Fruit fly (Drosophila melanogaster) whole organism, embryonic: Measurements from ENCODE around the gene PolQ.

Source experiments
- B-H1 ChIP-seq: fragments of 200-800 bp; sonication (Bioruptor generic); IDR thresholded peaks from 3 replicates; pipeline ENCODE4 v1.3.6; 2022; ENCODE audit warnings: missing biosample characterization, missing genetic modification characterization
- B-H2 ChIP-seq: fragments of 200-800 bp; sonication (Bioruptor generic); optimal IDR thresholded peaks from 2 replicates; lab custom pipeline; 2018; ENCODE audit warnings: missing biosample characterization, mild to moderate bottlenecking, missing genetic modification characterization
- CG10274 ChIP-seq: fragments of 200-800 bp; sonication (Bioruptor generic); optimal IDR thresholded peaks from 3 replicates; lab custom pipeline; 2017; ENCODE audit warnings: missing biosample characterization, mild to moderate bottlenecking, missing genetic modification characterization
- CG10462 ChIP-seq: fragments of 200-800 bp; sonication (Bioruptor generic); optimal IDR thresholded peaks from 2 replicates; lab custom pipeline; 2016; ENCODE audit warnings: missing biosample characterization, missing genetic modification characterization
- CG11696 ChIP-seq: fragments of 200-800 bp; sonication (Bioruptor generic); IDR thresholded peaks from 2 replicates; pipeline ENCODE4 v1.3.6; 2022; ENCODE audit warnings: missing biosample characterization, missing genetic modification characterization
- CG11723 ChIP-seq: fragments of 200-800 bp; sonication (Bioruptor generic); optimal IDR thresholded peaks from 2 replicates; lab custom pipeline; 2017; ENCODE audit warnings: missing biosample characterization, mild to moderate bottlenecking, missing genetic modification characterization
- CG12155 ChIP-seq: fragments of 200-800 bp; sonication (Bioruptor generic); optimal IDR thresholded peaks from 3 replicates; lab custom pipeline; 2016; ENCODE audit warnings: missing biosample characterization, missing genetic modification characterization
- CG1233 ChIP-seq: fragments of 200-800 bp; sonication (Bioruptor generic); optimal IDR thresholded peaks from 4 replicates; lab custom pipeline; 2018; ENCODE audit warnings: missing biosample characterization, mild to moderate bottlenecking, missing genetic modification characterization
- CG12942 ChIP-seq: fragments of 200-800 bp; sonication (Bioruptor generic); optimal IDR thresholded peaks from 3 replicates; lab custom pipeline; 2016; ENCODE audit warnings: missing biosample characterization, missing genetic modification characterization
- CG13287 ChIP-seq: fragments of 200-800 bp; sonication (Bioruptor generic); IDR thresholded peaks from 2 replicates; pipeline ENCODE4 v1.3.6; 2022; ENCODE audit warnings: missing biosample characterization, missing genetic modification characterization; ENCODE audit not compliant: partially characterized antibody
- CG15073 ChIP-seq: fragments of 200-800 bp; sonication (Bioruptor generic); optimal IDR thresholded peaks from 2 replicates; lab custom pipeline; 2016; ENCODE audit warnings: missing biosample characterization, missing genetic modification characterization
- CG1602 ChIP-seq: fragments of 200-800 bp; sonication (Bioruptor generic); optimal IDR thresholded peaks from 3 replicates; lab custom pipeline; 2016; ENCODE audit warnings: missing biosample characterization, missing genetic modification characterization
- CG1832 ChIP-seq: fragments of 200-800 bp; sonication (Bioruptor generic); optimal IDR thresholded peaks from 2 replicates; lab custom pipeline; 2017; ENCODE audit warnings: missing biosample characterization, mild to moderate bottlenecking, missing genetic modification characterization, inconsistent platforms
- CG2116 ChIP-seq: fragments of 200-800 bp; sonication (Bioruptor generic); optimal IDR thresholded peaks from 3 replicates; lab custom pipeline; 2018; ENCODE audit warnings: missing biosample characterization, mild to moderate bottlenecking, missing genetic modification characterization
- CG2678 ChIP-seq: fragments of 200-800 bp; sonication (Bioruptor generic); optimal IDR thresholded peaks from 3 replicates; lab custom pipeline; 2019; ENCODE audit warnings: missing biosample characterization, mild to moderate bottlenecking, missing genetic modification characterization, moderate library complexity
- CG3065 ChIP-seq: fragments of 200-800 bp; sonication (Bioruptor generic); optimal IDR thresholded peaks from 2 replicates; lab custom pipeline; 2016; ENCODE audit warnings: missing biosample characterization, missing genetic modification characterization
- CG3281 ChIP-seq: fragments of 200-800 bp; sonication (Bioruptor generic); optimal IDR thresholded peaks from 3 replicates; lab custom pipeline; 2017; ENCODE audit warnings: missing biosample characterization, mild to moderate bottlenecking, missing genetic modification characterization
- CG34422 ChIP-seq: fragments of 200-800 bp; sonication (Bioruptor generic); IDR thresholded peaks from 3 replicates; pipeline ENCODE4 v1.3.6; 2022; ENCODE audit warnings: missing biosample characterization, missing genetic modification characterization
- CG3838 ChIP-seq: fragments of 200-800 bp; sonication (Bioruptor generic); optimal IDR thresholded peaks from 3 replicates; lab custom pipeline; 2016; ENCODE audit warnings: missing biosample characterization, missing genetic modification characterization
- CG4282 ChIP-seq: fragments of 200-800 bp; sonication (Bioruptor generic); optimal IDR thresholded peaks from 2 replicates; lab custom pipeline; 2016; ENCODE audit warnings: missing biosample characterization, missing genetic modification characterization
- CG5245 ChIP-seq: fragments of 200-800 bp; sonication (Bioruptor generic); optimal IDR thresholded peaks from 3 replicates; lab custom pipeline; 2016; ENCODE audit warnings: missing biosample characterization, missing genetic modification characterization
- CG6175 ChIP-seq: fragments of 200-800 bp; sonication (Bioruptor generic); IDR thresholded peaks from 3 replicates; pipeline ENCODE4 v1.3.6; 2022; ENCODE audit warnings: missing biosample characterization, missing genetic modification characterization
- CG6765 ChIP-seq: fragments of 200-800 bp; sonication (Bioruptor generic); optimal IDR thresholded peaks from 3 replicates; lab custom pipeline; 2017; ENCODE audit warnings: missing biosample characterization, mild to moderate bottlenecking, missing genetic modification characterization
- CG8924 ChIP-seq: fragments of 200-800 bp; optimal IDR thresholded peaks from 3 replicates; lab custom pipeline; 2019; ENCODE audit warnings: missing biosample characterization, mild to moderate bottlenecking, missing genetic modification characterization, moderate library complexity
- CG9817 ChIP-seq: fragments of 200-800 bp; sonication (Bioruptor generic); optimal IDR thresholded peaks from 2 replicates; lab custom pipeline; 2018; ENCODE audit warnings: missing biosample characterization, mild to moderate bottlenecking, missing genetic modification characterization, moderate library complexity
- D19A ChIP-seq: fragments of 200-800 bp; optimal IDR thresholded peaks from 3 replicates; lab custom pipeline; 2019; ENCODE audit warnings: missing biosample characterization, mild to moderate bottlenecking, missing genetic modification characterization, moderate library complexity
- D19B ChIP-seq: fragments of 200-800 bp; sonication (Bioruptor generic); optimal IDR thresholded peaks from 2 replicates; lab custom pipeline; 2017; ENCODE audit warnings: missing biosample characterization, mild to moderate bottlenecking, missing genetic modification characterization
- Dbx ChIP-seq: fragments of 200-800 bp; sonication (Bioruptor generic); IDR thresholded peaks from 3 replicates; pipeline ENCODE4 v1.3.6; 2022; ENCODE audit warnings: missing biosample characterization, missing genetic modification characterization
- Ets97D ChIP-seq: fragments of 200-800 bp; sonication (Bioruptor generic); optimal IDR thresholded peaks from 3 replicates; lab custom pipeline; 2016; ENCODE audit warnings: missing biosample characterization, missing genetic modification characterization
- HLHmδ ChIP-seq: fragments of 200-800 bp; sonication (Bioruptor generic); optimal IDR thresholded peaks from 2 replicates; lab custom pipeline; 2018; ENCODE audit warnings: missing biosample characterization, mild to moderate bottlenecking, missing genetic modification characterization, moderate library complexity
- Hmx ChIP-seq: fragments of 200-800 bp; sonication (Bioruptor generic); optimal IDR thresholded peaks from 2 replicates; lab custom pipeline; 2016; ENCODE audit warnings: missing biosample characterization, missing genetic modification characterization
- Lhr ChIP-seq: fragments of 200-800 bp; sonication (Bioruptor generic); optimal IDR thresholded peaks from 3 replicates; lab custom pipeline; 2017; ENCODE audit warnings: mild to moderate bottlenecking, missing biosample characterization, missing genetic modification reagents, missing genetic modification characterization
- MESR4 ChIP-seq: fragments of 200-800 bp; sonication (Bioruptor generic); optimal IDR thresholded peaks from 2 replicates; lab custom pipeline; 2018; ENCODE audit warnings: missing biosample characterization, mild to moderate bottlenecking, missing genetic modification characterization, moderate library complexity
- Pdp1 ChIP-seq, 2 experiments: fragments of 200-800 bp; sonication (Bioruptor generic); optimal IDR thresholded peaks; 3 replicates each; lab custom pipeline; 2016; ENCODE audit warnings: missing biosample characterization in 2 of 2, missing genetic modification characterization in 2 of 2, mild to moderate bottlenecking in 1 of 2, moderate library complexity in 1 of 2
- Side ChIP-seq: fragments of 200-800 bp; sonication (Bioruptor generic); optimal IDR thresholded peaks from 2 replicates; lab custom pipeline; 2016; ENCODE audit warnings: missing biosample characterization, missing genetic modification characterization
- Xbp1 ChIP-seq: fragments of 200-800 bp; sonication (Bioruptor generic); optimal IDR thresholded peaks from 3 replicates; lab custom pipeline; 2016; ENCODE audit warnings: missing biosample characterization, mild to moderate bottlenecking, missing genetic modification characterization
- az2 ChIP-seq: fragments of 200-800 bp; sonication (Bioruptor generic); optimal IDR thresholded peaks from 3 replicates; lab custom pipeline; 2016; ENCODE audit warnings: missing biosample characterization, missing genetic modification characterization
- fd3F ChIP-seq: fragments of 200-800 bp; sonication (Bioruptor generic); optimal IDR thresholded peaks from 2 replicates; lab custom pipeline; 2018; ENCODE audit warnings: missing biosample characterization, mild to moderate bottlenecking, missing genetic modification characterization, moderate library complexity
- fd96Cb ChIP-seq: fragments of 200-800 bp; sonication (Bioruptor generic); optimal IDR thresholded peaks from 2 replicates; lab custom pipeline; 2018; ENCODE audit warnings: missing biosample characterization, mild to moderate bottlenecking, missing genetic modification characterization, moderate library complexity
- ftz-f1 ChIP-seq: fragments of 200-800 bp; sonication (Bioruptor generic); optimal IDR thresholded peaks from 2 replicates; lab custom pipeline; 2016; ENCODE audit warnings: missing biosample characterization, missing genetic modification characterization
- jing ChIP-seq: fragments of 200-800 bp; sonication (Bioruptor generic); optimal IDR thresholded peaks from 2 replicates; lab custom pipeline; 2018; ENCODE audit warnings: missing biosample characterization, mild to moderate bottlenecking, missing genetic modification characterization
- nom ChIP-seq: fragments of 200-800 bp; sonication (Bioruptor generic); optimal IDR thresholded peaks from 2 replicates; lab custom pipeline; 2017; ENCODE audit warnings: missing biosample characterization, missing genetic modification characterization, mild to moderate bottlenecking, moderate library complexity, missing genetic modification reagents
- org-1 ChIP-seq: fragments of 200-800 bp; sonication (Bioruptor generic); optimal IDR thresholded peaks from 2 replicates; lab custom pipeline; 2017; ENCODE audit warnings: missing biosample characterization, missing genetic modification characterization
- seq ChIP-seq: fragments of 200-800 bp; sonication (Bioruptor generic); IDR thresholded peaks from 2 replicates; pipeline ENCODE4 v1.3.6; 2022; ENCODE audit warnings: missing biosample characterization, missing genetic modification characterization
- slp2 ChIP-seq: fragments of 200-800 bp; sonication (Bioruptor generic); optimal IDR thresholded peaks from 2 replicates; lab custom pipeline; 2016; ENCODE audit warnings: missing biosample characterization, missing genetic modification characterization
- stwl ChIP-seq: fragments of 200-800 bp; sonication (Bioruptor generic); optimal IDR thresholded peaks from 3 replicates; lab custom pipeline; 2018; ENCODE audit warnings: missing biosample characterization, mild to moderate bottlenecking, missing genetic modification characterization, moderate library complexity
- unc-4 ChIP-seq: fragments of 200-800 bp; sonication (Bioruptor generic); IDR thresholded peaks from 2 replicates; pipeline ENCODE4 v1.3.6; 2022; ENCODE audit warnings: missing biosample characterization, missing genetic modification characterization; ENCODE audit not compliant: partially characterized antibody
- wek ChIP-seq: fragments of 200-800 bp; sonication (Bioruptor generic); optimal IDR thresholded peaks from 3 replicates; lab custom pipeline; 2018; ENCODE audit warnings: missing biosample characterization, mild to moderate bottlenecking, missing genetic modification characterization, moderate library complexity
- yki ChIP-seq: fragments of >200 bp; optimal IDR thresholded peaks from 3 replicates; lab custom pipeline; 2018

Gene PolQ

DNA sequence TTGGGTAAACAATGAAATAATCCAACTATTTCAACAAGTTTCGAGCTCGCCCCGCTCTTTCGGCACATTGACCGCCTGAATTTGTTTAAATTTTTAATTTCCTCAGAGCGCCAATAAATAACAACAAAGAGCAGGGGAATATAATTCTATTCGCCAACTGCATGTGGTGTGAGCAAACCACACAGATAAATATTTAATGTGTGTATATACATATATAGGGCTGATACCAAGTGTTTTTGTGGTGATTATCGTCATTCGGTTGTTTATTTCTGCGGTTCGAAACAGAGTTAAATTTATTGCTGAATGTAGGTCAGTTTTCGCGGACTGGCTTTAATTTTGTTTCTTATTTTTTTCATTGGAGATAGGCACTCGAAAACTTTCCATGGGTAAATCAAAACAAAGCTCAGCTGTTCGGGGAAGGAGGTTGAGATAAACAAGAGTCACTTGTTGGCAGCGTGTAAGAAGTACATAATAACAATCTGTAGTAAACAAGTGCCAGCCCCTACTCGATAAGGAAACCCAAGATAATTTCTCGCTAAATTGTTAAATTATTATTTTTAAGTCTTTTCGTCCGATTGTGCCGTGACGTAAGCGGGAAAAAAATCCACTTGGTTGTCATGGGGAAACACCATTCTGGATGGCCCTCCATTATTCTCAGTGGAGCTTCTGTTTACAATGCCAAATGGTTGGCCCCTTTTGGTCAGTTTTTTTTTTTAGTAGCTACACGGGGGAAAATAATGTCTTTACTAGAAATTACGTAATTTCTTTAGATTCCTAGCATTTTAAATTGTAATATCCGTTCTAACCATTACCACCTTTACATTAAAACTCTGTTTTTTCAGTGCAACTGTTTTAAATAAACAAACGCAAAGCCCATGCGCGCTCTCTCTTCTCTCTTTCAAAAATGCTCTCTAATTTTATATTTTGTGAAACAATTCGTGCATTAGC is 5.8 kb upstream of the PolQ start (continued):
- TF ChIP-seq slp2 (GFP tag; lab: Kevin White, UChicago) = no peak
- peak; percentile 8 for TF ChIP-seq jing (GFP tag; lab: Kevin White, UChicago)
- peak; percentile 10 for TF ChIP-seq CG6765
- TF ChIP-seq unc-4 (GFP tag; lab: Robert Waterston, UW) = no peak
- no peak for TF ChIP-seq CG3838
- TF ChIP-seq CG12942 (GFP tag; lab: Kevin White, UChicago) = no peak
- no peak for TF ChIP-seq CG10462 (GFP tag; lab: Kevin White, UChicago)
- no peak for TF ChIP-seq CG6175 (GFP tag; lab: Robert Waterston, UW)
- no peak for TF ChIP-seq Lhr
- peak; percentile 41 for TF ChIP-seq fd3F (GFP tag; lab: Kevin White, UChicago)
- TF ChIP-seq az2 (GFP tag; lab: Kevin White, UChicago) = peak; percentile 20
- no peak for TF ChIP-seq ftz-f1
- TF ChIP-seq fd96Cb (tag; lab: Kevin White, UChicago) = peak; percentile 53
- no peak for TF ChIP-seq CG3065 (GFP tag; lab: Kevin White, UChicago)
- TF ChIP-seq Hmx = no peak
- no peak for TF ChIP-seq CG10274 (GFP tag; lab: Kevin White, UChicago)
- peak; percentile 39; the same call in 2 of the 3 replicates for TF ChIP-seq B-H1 (GFP tag; lab: Robert Waterston, UW)
- TF ChIP-seq MESR4 (GFP tag; lab: Kevin White, UChicago) = no peak
- TF ChIP-seq CG2116 (GFP tag; lab: Kevin White, UChicago) = peak; percentile 16
- TF ChIP-seq CG34422 (GFP tag; lab: Robert Waterston, UW) = peak; percentile 37; the same call in 1 of the 3 replicates
- no peak for TF ChIP-seq Ets97D (GFP tag; lab: Kevin White, UChicago)
- TF ChIP-seq HLHmδ (GFP tag; lab: Kevin White, UChicago) = no peak
- peak; percentile 9 for TF ChIP-seq org-1
- no peak for TF ChIP-seq Side
- TF ChIP-seq CG12155 = peak; percentile 41
- TF ChIP-seq Xbp1 (GFP tag; lab: Kevin White, UChicago) = peak; percentile 49
- TF ChIP-seq Pdp1 (GFP tag; optimal IDR thresholded peaks at IDR 0.05; lab: Kevin White, UChicago) = peak; percentile 44 to 86
- peak; percentile 13 for TF ChIP-seq CG11723 (GFP tag; lab: Kevin White, UChicago)
- TF ChIP-seq B-H2 = no peak
- TF ChIP-seq CG1832 = no peak
- TF ChIP-seq yki = no peak
- TF ChIP-seq stwl = no peak
- TF ChIP-seq nom (GFP tag; lab: Kevin White, UChicago) = peak; percentile 33
- TF ChIP-seq CG4282 (GFP tag; lab: Kevin White, UChicago) = no peak
- no peak for TF ChIP-seq D19A (tag; lab: Kevin White, UChicago)
- TF ChIP-seq CG1602 (GFP tag; lab: Kevin White, UChicago) = peak; percentile 25
- peak; percentile 19 for TF ChIP-seq CG5245 (GFP tag; lab: Kevin White, UChicago)
- TF ChIP-seq D19B (GFP tag; lab: Kevin White, UChicago) = peak; percentile 37
- TF ChIP-seq wek = peak; percentile 22
- peak; percentile 68 for TF ChIP-seq CG2678 (tag; lab: Kevin White, UChicago)
- TF ChIP-seq CG13287 (GFP tag; lab: Robert Waterston, UW) = no peak
- peak; percentile 47 for TF ChIP-seq CG1233 (GFP tag; lab: Kevin White, UChicago)
- TF ChIP-seq CG9817 = peak; percentile 26
- peak; percentile 62; the same call in 1 of the 2 replicates for TF ChIP-seq seq (GFP tag; lab: Robert Waterston, UW)
- TF ChIP-seq Dbx = no peak
- TF ChIP-seq CG8924 (tag; lab: Kevin White, UChicago) = no peak
- 0 out of 2 replicates have a peak, but pooled peaks have one; percentile 24 for TF ChIP-seq CG11696
- TF ChIP-seq CG15073 (GFP tag; lab: Kevin White, UChicago) = no peak
- TF ChIP-seq CG3281 (GFP tag; lab: Kevin White, UChicago) = peak; percentile 42
